Fruit fly (Drosophila melanogaster) whole organism, prepupa: ENCODE measurements around the gene mip130.
A peak's percentile ranks its signal among the peaks of the same experiment; 100 is the strongest.

Experiments used
- Blimp-1 ChIP-seq: fragments of 200-800 bp; sonication (Bioruptor generic); optimal IDR thresholded peaks from 3 replicates; lab custom pipeline; 2017; ENCODE audit warnings: missing biosample characterization, missing genetic modification characterization, mild to moderate bottlenecking, moderate library complexity, missing genetic modification reagents
- CG11762 ChIP-seq: fragments of 200-800 bp; sonication (Bioruptor generic); optimal IDR thresholded peaks from 3 replicates; lab custom pipeline; 2016; ENCODE audit warnings: missing biosample characterization, missing genetic modification characterization; ENCODE audit not compliant: insufficient read depth
- CG15336 ChIP-seq: fragments of 200-800 bp; sonication (Bioruptor generic); IDR thresholded peaks from 2 replicates; pipeline ENCODE4 v1.3.6; 2022; ENCODE audit warnings: missing biosample characterization, missing genetic modification characterization
- CG1621 ChIP-seq: fragments of 200-800 bp; sonication (Bioruptor generic); optimal IDR thresholded peaks from 3 replicates; lab custom pipeline; 2018; ENCODE audit warnings: missing biosample characterization, mild to moderate bottlenecking, missing genetic modification characterization
- CG16779 ChIP-seq: fragments of 200-800 bp; sonication (Bioruptor generic); optimal IDR thresholded peaks from 3 replicates; lab custom pipeline; 2017; ENCODE audit warnings: missing biosample characterization, mild to moderate bottlenecking, missing genetic modification characterization
- CG3032 ChIP-seq: fragments of 200-800 bp; optimal IDR thresholded peaks from 2 replicates; lab custom pipeline; 2019; ENCODE audit warnings: missing biosample characterization, mild to moderate bottlenecking, missing genetic modification characterization, moderate library complexity
- CG31627 ChIP-seq: fragments of 200-800 bp; sonication (Bioruptor generic); optimal IDR thresholded peaks from 3 replicates; lab custom pipeline; 2016; ENCODE audit warnings: missing biosample characterization, missing genetic modification characterization
- CG32006 ChIP-seq: fragments of 200-800 bp; sonication (Bioruptor generic); optimal IDR thresholded peaks from 3 replicates; lab custom pipeline; 2017; ENCODE audit warnings: missing biosample characterization, mild to moderate bottlenecking, missing genetic modification characterization
- CG34406 ChIP-seq: fragments of 200-800 bp; sonication (Bioruptor generic); optimal IDR thresholded peaks from 3 replicates; lab custom pipeline; 2016; ENCODE audit warnings: missing biosample characterization, missing genetic modification characterization
- CG3919 ChIP-seq: fragments of 200-800 bp; sonication (Bioruptor generic); optimal IDR thresholded peaks from 3 replicates; lab custom pipeline; 2016; ENCODE audit warnings: missing biosample characterization, missing genetic modification characterization
- CG4318 ChIP-seq: fragments of 200-800 bp; sonication (Bioruptor generic); optimal IDR thresholded peaks from 3 replicates; lab custom pipeline; 2017; ENCODE audit warnings: missing biosample characterization, mild to moderate bottlenecking, missing genetic modification characterization
- CG6163 ChIP-seq: fragments of 200-800 bp; sonication (Bioruptor generic); IDR thresholded peaks from 3 replicates; pipeline ENCODE4 v1.3.6; 2022; ENCODE audit warnings: missing biosample characterization, missing genetic modification characterization
- CG6276 ChIP-seq: fragments of 200-800 bp; sonication (Bioruptor generic); optimal IDR thresholded peaks from 2 replicates; lab custom pipeline; 2017; ENCODE audit warnings: missing biosample characterization, mild to moderate bottlenecking, missing genetic modification characterization
- CG6792 ChIP-seq: fragments of 200-800 bp; sonication (Bioruptor generic); optimal IDR thresholded peaks from 3 replicates; lab custom pipeline; 2016; ENCODE audit warnings: missing biosample characterization, missing genetic modification characterization
- CG6808 ChIP-seq: fragments of 200-800 bp; sonication (Bioruptor generic); optimal IDR thresholded peaks from 3 replicates; lab custom pipeline; 2017; ENCODE audit warnings: missing biosample characterization, missing genetic modification characterization, mild to moderate bottlenecking, moderate library complexity, missing genetic modification reagents
- CG6854 ChIP-seq: fragments of 200-800 bp; sonication (Bioruptor generic); optimal IDR thresholded peaks from 2 replicates; lab custom pipeline; 2017; ENCODE audit warnings: missing biosample characterization, mild to moderate bottlenecking, missing genetic modification characterization
- CG8119 ChIP-seq: fragments of 200-800 bp; sonication (Bioruptor generic); IDR thresholded peaks from 3 replicates; pipeline ENCODE4 v1.3.6; 2022; ENCODE audit warnings: missing biosample characterization, missing genetic modification characterization
- CG8632 ChIP-seq: fragments of 200-800 bp; sonication (Bioruptor generic); optimal IDR thresholded peaks from 3 replicates; lab custom pipeline; 2016; ENCODE audit warnings: missing biosample characterization, missing genetic modification characterization
- CG9139 ChIP-seq: fragments of 200-800 bp; sonication (Bioruptor generic); optimal IDR thresholded peaks from 3 replicates; lab custom pipeline; 2017; ENCODE audit warnings: missing biosample characterization, mild to moderate bottlenecking, missing genetic modification characterization
- Eip93F ChIP-seq: fragments of 200-800 bp; sonication (Bioruptor generic); optimal IDR thresholded peaks from 2 replicates; lab custom pipeline; 2016; ENCODE audit warnings: missing biosample characterization, mild to moderate bottlenecking, missing genetic modification characterization
- Ets21C ChIP-seq: fragments of 200-800 bp; sonication (Bioruptor generic); optimal IDR thresholded peaks from 3 replicates; lab custom pipeline; 2016; ENCODE audit warnings: missing biosample characterization, missing genetic modification characterization
- Ets96B ChIP-seq: fragments of 200-800 bp; optimal IDR thresholded peaks from 2 replicates; lab custom pipeline; 2019; ENCODE audit warnings: missing biosample characterization, mild to moderate bottlenecking, missing genetic modification characterization, moderate library complexity
- Hr38 ChIP-seq: sonication (Bioruptor generic); optimal IDR thresholded peaks from 2 replicates; lab custom pipeline; 2016; ENCODE audit warnings: missing biosample characterization, missing genetic modification characterization
- Hr39 ChIP-seq: fragments of 200-800 bp; sonication (Bioruptor generic); optimal IDR thresholded peaks from 2 replicates; lab custom pipeline; 2016; ENCODE audit warnings: missing biosample characterization, missing genetic modification characterization
- Hr4 ChIP-seq: fragments of 200-800 bp; sonication (Bioruptor generic); optimal IDR thresholded peaks from 3 replicates; lab custom pipeline; 2016; ENCODE audit warnings: missing biosample characterization, missing genetic modification characterization
- Lpt ChIP-seq: fragments of 200-800 bp; sonication (Bioruptor generic); optimal IDR thresholded peaks from 3 replicates; lab custom pipeline; 2016; ENCODE audit warnings: missing biosample characterization, missing genetic modification characterization
- Met ChIP-seq: fragments of 200-800 bp; sonication (Bioruptor generic); optimal IDR thresholded peaks from 3 replicates; lab custom pipeline; 2016; ENCODE audit warnings: missing biosample characterization, missing genetic modification characterization
- OdsH ChIP-seq: fragments of 200-800 bp; sonication (Bioruptor generic); optimal IDR thresholded peaks from 3 replicates; lab custom pipeline; 2016; ENCODE audit warnings: missing biosample characterization, missing genetic modification characterization
- Sox102F ChIP-seq: fragments of 200-800 bp; sonication (Bioruptor generic); optimal IDR thresholded peaks from 2 replicates; lab custom pipeline; 2016; ENCODE audit warnings: missing biosample characterization, mild to moderate bottlenecking, missing genetic modification characterization
- Sox14 ChIP-seq: fragments of 200-800 bp; sonication (Bioruptor generic); optimal IDR thresholded peaks from 3 replicates; lab custom pipeline; 2016; ENCODE audit warnings: missing biosample characterization, missing genetic modification characterization
- Sox15 ChIP-seq: fragments of 200-800 bp; sonication (Bioruptor generic); optimal IDR thresholded peaks from 3 replicates; lab custom pipeline; 2016; ENCODE audit warnings: missing biosample characterization, missing genetic modification characterization
- achi ChIP-seq: fragments of 200-800 bp; sonication (Bioruptor generic); optimal IDR thresholded peaks from 3 replicates; lab custom pipeline; 2016; ENCODE audit warnings: missing biosample characterization, missing genetic modification characterization
- dac ChIP-seq: fragments of 200-800 bp; sonication (Bioruptor generic); optimal IDR thresholded peaks from 2 replicates; lab custom pipeline; 2017; ENCODE audit warnings: missing biosample characterization, mild to moderate bottlenecking, missing genetic modification characterization
- dsx ChIP-seq: fragments of 200-800 bp; optimal IDR thresholded peaks from 3 replicates; lab custom pipeline; 2019; ENCODE audit warnings: missing biosample characterization, mild to moderate bottlenecking, missing genetic modification characterization, moderate library complexity; ENCODE audit not compliant: poor library complexity, severe bottlenecking
- eg ChIP-seq: fragments of 200-800 bp; sonication (Bioruptor generic); IDR thresholded peaks from 3 replicates; pipeline ENCODE4 v1.3.6; 2022; ENCODE audit warnings: missing biosample characterization, missing genetic modification characterization
- esn ChIP-seq: fragments of 200-800 bp; sonication (Bioruptor generic); optimal IDR thresholded peaks from 2 replicates; lab custom pipeline; 2016; ENCODE audit warnings: missing biosample characterization, mild to moderate bottlenecking, missing genetic modification characterization, moderate library complexity
- fd59A ChIP-seq: fragments of 200-800 bp; sonication (Bioruptor generic); optimal IDR thresholded peaks from 2 replicates; lab custom pipeline; 2017; ENCODE audit warnings: missing biosample characterization, mild to moderate bottlenecking, missing genetic modification characterization, missing genetic modification reagents
- fd85E ChIP-seq: fragments of 200-800 bp; sonication (Bioruptor generic); optimal IDR thresholded peaks from 3 replicates; lab custom pipeline; 2016; ENCODE audit warnings: missing biosample characterization, missing genetic modification characterization
- lz ChIP-seq: fragments of 200-800 bp; sonication (Bioruptor generic); optimal IDR thresholded peaks from 3 replicates; lab custom pipeline; 2016; ENCODE audit warnings: missing biosample characterization, missing genetic modification characterization
- net ChIP-seq: fragments of 200-800 bp; sonication (Bioruptor generic); optimal IDR thresholded peaks from 3 replicates; lab custom pipeline; 2016; ENCODE audit warnings: missing biosample characterization, missing genetic modification characterization
- pdm3 ChIP-seq: fragments of 200-800 bp; sonication (Bioruptor generic); optimal IDR thresholded peaks from 3 replicates; lab custom pipeline; 2016; ENCODE audit warnings: missing biosample characterization, missing genetic modification characterization
- svp ChIP-seq: fragments of 200-800 bp; sonication (Bioruptor generic); peaks from one replicate; lab custom pipeline; 2016; ENCODE audit warnings: missing biosample characterization, missing genetic modification characterization
- topi ChIP-seq: fragments of 200-800 bp; sonication (Bioruptor generic); optimal IDR thresholded peaks from 3 replicates; lab custom pipeline; 2016; ENCODE audit warnings: missing biosample characterization, missing genetic modification characterization

mip130 gene

DNA sequence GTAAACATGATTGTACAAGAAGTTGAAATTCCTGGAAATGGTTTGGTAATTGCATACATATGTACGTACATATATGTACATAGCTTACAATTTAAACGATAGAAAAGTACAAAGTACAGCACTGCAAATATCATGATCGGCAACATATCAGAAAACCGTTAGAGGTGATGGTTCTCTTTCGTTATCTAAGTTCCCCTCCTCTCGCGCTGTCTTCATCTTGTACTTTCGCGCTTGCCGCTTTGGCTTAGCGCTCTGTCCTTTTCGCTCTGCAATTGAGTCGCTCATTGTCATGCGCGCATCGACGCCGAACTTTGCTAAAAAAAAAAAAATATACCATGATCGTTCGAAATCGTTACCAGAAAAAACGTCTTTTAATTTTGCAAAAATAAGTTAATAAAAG, 4.1 kb upstream of the mip130 start:
- TF ChIP-seq CG34406 (GFP tag; lab: Kevin White, UChicago), result no peak
- TF ChIP-seq svp (GFP tag; lab: Kevin White, UChicago), result peak; percentile 62
- no peak for TF ChIP-seq fd59A
- no peak for TF ChIP-seq achi

DNA sequence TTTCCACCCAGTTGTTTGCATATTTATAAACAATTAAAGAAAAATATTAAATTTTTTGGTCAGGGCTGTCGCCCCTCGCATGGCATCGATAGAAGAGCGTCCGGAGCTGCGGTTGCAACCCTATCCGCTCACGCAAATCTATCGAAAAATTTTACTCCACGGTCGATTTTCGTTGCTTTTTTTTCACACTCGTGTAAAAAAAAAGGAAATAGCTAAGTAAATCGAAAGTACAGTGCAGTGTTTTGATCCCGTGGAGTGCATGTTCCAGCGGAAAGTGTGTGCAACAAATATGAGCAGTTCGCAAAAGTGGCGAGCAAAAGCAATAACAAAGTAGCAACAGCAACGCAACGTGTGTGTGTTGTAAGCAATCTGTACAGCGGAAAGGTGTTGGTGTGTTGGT, 718 bp downstream of the mip130 start, which contains the start of the genes Edem1 and Rbcn-3B:
Edem1 (minus strand) TSS at position 71 of the 400 bp plus-strand sequence.
Rbcn-3B (plus strand) TSS at position 164 of the 400 bp plus-strand sequence.
- TF ChIP-seq Blimp-1 (no peak), CG4318 (no peak), net (GFP tag; lab: Kevin White, UChicago) (peak; percentile 45), CG3919 (GFP tag; lab: Kevin White, UChicago) (no peak), OdsH (no peak), CG34406 (GFP tag; lab: Kevin White, UChicago) (no peak), Hr4 (GFP tag; lab: Kevin White, UChicago) (no peak), Sox15 (no peak), CG6808 (GFP tag; lab: Kevin White, UChicago) (peak; percentile 50), Eip93F (GFP tag; lab: Kevin White, UChicago) (no peak), CG8632 (GFP tag; lab: Kevin White, UChicago) (no peak), fd85E (GFP tag; lab: Kevin White, UChicago) (no peak), CG6163 (GFP tag; lab: Robert Waterston, UW) (peak; percentile 45; the same call in 1 of the 3 replicates), Ets96B (tag; lab: Kevin White, UChicago) (peak; percentile 47), dac (GFP tag; lab: Kevin White, UChicago) (peak; percentile 7), CG3032 (tag; lab: Kevin White, UChicago) (peak; percentile 30), CG8119 (GFP tag; lab: Robert Waterston, UW) (peak; percentile 76), eg (GFP tag; lab: Robert Waterston, UW) (peak; percentile 68), svp (GFP tag; lab: Kevin White, UChicago) (peak; percentile 67), topi (GFP tag; lab: Kevin White, UChicago) (peak; percentile 36), dsx (GFP tag; lab: Kevin White, UChicago) (peak; percentile 83), CG15336 (GFP tag; lab: Robert Waterston, UW) (peak; percentile 58; the same call in 1 of the 2 replicates), Sox102F (GFP tag; lab: Kevin White, UChicago) (no peak), Hr39 (GFP tag; lab: Kevin White, UChicago) (no peak), CG11762 (GFP tag; lab: Kevin White, UChicago) (no peak), lz (no peak), CG32006 (GFP tag; lab: Kevin White, UChicago) (no peak), CG31627 (no peak), Hr38 (no peak), Met (GFP tag; lab: Kevin White, UChicago) (no peak), CG6854 (GFP tag; lab: Kevin White, UChicago) (peak; percentile 27), CG1621 (tag; lab: Kevin White, UChicago) (peak; percentile 64), CG6792 (GFP tag; lab: Kevin White, UChicago) (no peak), CG16779 (tag; lab: Kevin White, UChicago) (peak; percentile 69), CG6276 (GFP tag; lab: Kevin White, UChicago) (peak; percentile 70), Ets21C (no peak), Sox14 (GFP tag; lab: Kevin White, UChicago) (peak; percentile 29), esn (GFP tag; lab: Kevin White, UChicago) (peak; percentile 16), Lpt (GFP tag; lab: Kevin White, UChicago) (peak; percentile 45), CG9139 (GFP tag; lab: Kevin White, UChicago) (peak; percentile 40), pdm3 (GFP tag; lab: Kevin White, UChicago) (no peak)
